Worm (Caenorhabditis elegans): ENCODE results near the gene ulp-1.

DNA sequence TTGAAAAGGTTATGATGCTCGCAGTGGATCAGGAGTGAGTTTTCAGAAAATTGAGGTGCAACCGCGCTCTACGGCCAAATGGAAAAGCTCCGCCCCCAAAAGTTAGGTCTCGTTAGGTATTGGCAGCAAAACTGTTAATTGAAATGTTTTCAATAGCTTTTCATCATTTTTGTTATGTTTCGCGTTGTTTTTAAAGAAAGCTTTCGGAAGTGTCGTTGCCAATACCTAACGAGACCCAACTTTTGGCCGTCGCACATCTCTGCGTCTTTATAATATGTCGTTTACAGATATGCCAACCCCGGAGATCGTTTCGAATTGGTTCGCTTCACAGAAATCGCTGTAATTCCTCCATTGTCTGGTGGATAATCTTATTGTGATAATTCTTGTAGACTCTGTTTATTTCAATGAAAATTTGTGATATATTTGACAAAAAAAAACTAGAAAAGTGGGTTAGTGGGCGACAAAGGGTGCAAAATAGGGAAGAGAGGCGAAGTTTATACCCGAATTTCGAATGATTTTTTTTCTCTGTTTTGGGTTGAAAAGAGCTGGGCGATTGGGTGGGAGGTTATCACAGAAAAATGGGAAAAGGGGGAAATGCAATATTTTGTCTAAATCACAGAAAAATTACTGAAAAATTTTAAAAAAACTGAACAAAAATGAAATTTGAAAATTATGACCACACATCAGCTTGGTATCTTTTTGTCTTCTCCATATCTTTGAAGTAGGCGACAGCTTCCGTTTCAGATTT, 26.9 kb upstream of the ulp-1 start:
- TF ChIP-seq mbf-1 (tag; optimal IDR thresholded peaks at IDR 0.05) (no peak), lin-39 (tag; optimal IDR thresholded peaks at IDR 0.05) (no peak), snpc-4 (tag; optimal IDR thresholded peaks at IDR 0.05) (no peak), ama-1 (optimal IDR thresholded peaks at IDR 0.05) (peak; percentile 26), nhr-25 (tag; optimal IDR thresholded peaks at IDR 0.05) (no peak), ztf-11 (tag; optimal IDR thresholded peaks at IDR 0.05) (no peak), aly-2 (tag; optimal IDR thresholded peaks at IDR 0.05) (no peak), nhr-10 (tag; optimal IDR thresholded peaks at IDR 0.05) (no peak), lin-11 (tag; optimal IDR thresholded peaks at IDR 0.05) (no peak), elt-3 (tag; optimal IDR thresholded peaks at IDR 0.05) (no peak)

All from whole organism, L2 larva.